Worm (Caenorhabditis elegans) whole organism, late embryonic: ENCODE data around the gene scl-1.

Source experiments
- ceh-24 ChIP-seq: sonication (generic microtip); optimal IDR thresholded peaks from 2 replicates; lab custom pipeline; 2016; ENCODE audit warnings: mild to moderate bottlenecking, missing genetic modification characterization, missing compliant biosample characterization
- ceh-6 ChIP-seq: fragments of 200-800 bp; sonication (Bioruptor generic); optimal IDR thresholded peaks from 2 replicates; lab custom pipeline; 2018; ENCODE audit warnings: mild to moderate bottlenecking, missing genetic modification characterization, missing compliant biosample characterization
- elt-2 ChIP-seq: sonication (generic microtip); optimal IDR thresholded peaks from 2 replicates; lab custom pipeline; 2016; ENCODE audit warnings: missing genetic modification reagents, missing genetic modification characterization, missing compliant biosample characterization
- nhr-11 ChIP-seq: fragments of 150-350 bp; optimal IDR thresholded peaks from 2 replicates; lab custom pipeline; 2014; ENCODE audit warnings: missing biosample characterization, missing genetic modification characterization
- npax-4 ChIP-seq: sonication (generic microtip); optimal IDR thresholded peaks from 2 replicates; lab custom pipeline; 2016; ENCODE audit warnings: missing genetic modification characterization, missing compliant biosample characterization
- pha-4 ChIP-seq: fragments of 150-350 bp; optimal IDR thresholded peaks from 2 replicates; lab custom pipeline; 2018; ENCODE audit warnings: missing biosample characterization, missing genetic modification reagents, missing genetic modification characterization
- pros-1 ChIP-seq: fragments of 150-350 bp; optimal IDR thresholded peaks from 2 replicates; lab custom pipeline; 2014; ENCODE audit warnings: missing biosample characterization, missing genetic modification reagents, missing genetic modification characterization
- tbx-7 ChIP-seq: sonication (generic microtip); optimal IDR thresholded peaks from 2 replicates; lab custom pipeline; 2016; ENCODE audit warnings: missing genotype, missing genetic modification characterization, missing compliant biosample characterization
- ttx-3 ChIP-seq: sonication (generic microtip); optimal IDR thresholded peaks from 2 replicates; lab custom pipeline; 2016; ENCODE audit warnings: missing genetic modification reagents, missing genetic modification characterization, missing compliant biosample characterization
- unc-55 ChIP-seq: sonication (generic microtip); optimal IDR thresholded peaks from 2 replicates; lab custom pipeline; 2017; ENCODE audit warnings: missing biosample characterization, missing genetic modification reagents, missing genetic modification characterization

- TF ChIP-seq ceh-24 (tag; lab: Kevin White, UChicago): no peak
- TF ChIP-seq pros-1: no peak
- TF ChIP-seq npax-4: no peak
- TF ChIP-seq elt-2 (tag; lab: Kevin White, UChicago): no peak
- no peak for TF ChIP-seq nhr-11 (tag; lab: Kevin White, UChicago)
- TF ChIP-seq tbx-7 (tag; lab: Kevin White, UChicago): no peak
- no peak for TF ChIP-seq ttx-3 (tag; lab: Kevin White, UChicago)
- no peak for TF ChIP-seq unc-55
- TF ChIP-seq pha-4 (tag; lab: Kevin White, UChicago): no peak
- TF ChIP-seq ceh-6 (GFP tag; lab: Kevin White, UChicago): no peak
Observed at ce11 chrIV:13077694-13078093, 21.6 kb downstream of the scl-1 start.
